Fruit fly (Drosophila melanogaster) S2 (cell line): ENCODE measurements around the gene Dus2.

Source experiments
- CG8478 ChIP-seq: fragments of >200 bp; optimal IDR thresholded peaks from 2 replicates; lab custom pipeline; 2018
- CTCF ChIP-seq, 2 experiments: fragments of >200 bp; optimal IDR thresholded peaks; 2 replicates each; lab custom pipeline; 2018

dm6 chrX:14189216-14189615 is 48.6 kb upstream of the Dus2 start, which contains the start of gene CG11585:
- no peak for TF ChIP-seq CG8478 (lab: Kevin White, UChicago)
- TF ChIP-seq CTCF (optimal IDR thresholded peaks at IDR 0.05; lab: Kevin White, UChicago) = no peak
